4 fruit fly cellular contexts compared by ENCODE assay signal in genomic region chrX:9640690-9641149, dm6.
TF ChIP-seq lines count a peak whose summit lies in the region.

No protein-coding gene starts in this region.

TF ChIP-seq in whole organism, adult, 20 proteins besides CTCF, POLR2A, EP300 and RAD21 (continued from another document):
- TF ChIP-seq kay (GFP tag; lab: Kevin White, UChicago; ENCODE audit: borderline replicate concordance) (peak; percentile 98), Crg-1 (GFP tag; optimal IDR thresholded peaks at IDR 0.05; lab: Kevin White, UChicago) (peak; percentile 94)

TF ChIP-seq in whole organism, embryonic, 481 proteins besides CTCF, POLR2A, EP300 and RAD21 (continued from another document and continues in another):
- TF ChIP-seq ham (GFP tag; IDR thresholded peaks at IDR 0.05; lab: Robert Waterston, UW) (peak; percentile 70; the same call in 1 of the 2 replicates), bsh (GFP tag; optimal IDR thresholded peaks at IDR 0.05; lab: Kevin White, UChicago) (peak; percentile 59 to 96), CG3995 (GFP tag; optimal IDR thresholded peaks at IDR 0.05; lab: Kevin White, UChicago) (peak; percentile 81), grau (tag; optimal IDR thresholded peaks at IDR 0.05; lab: Kevin White, UChicago) (peak; percentile 97), pan (optimal IDR thresholded peaks at IDR 0.05; lab: Kevin White, UChicago) (no peak), pan (GFP tag; optimal IDR thresholded peaks at IDR 0.05 in 1 of 2, IDR thresholded peaks at IDR 0.05 in 1 of 2) (peak in 1 of 2 experiments; percentile 96), lov (optimal IDR thresholded peaks at IDR 0.05; lab: Kevin White, UChicago) (no peak), lov (GFP tag; IDR thresholded peaks at IDR 0.05; lab: Robert Waterston, UW) (peak; percentile 76; the same call in 2 of the 3 replicates), vvl (GFP tag; IDR thresholded peaks at IDR 0.05; lab: Robert Waterston, UW) (peak; percentile 98), CG6683 (GFP tag; optimal IDR thresholded peaks at IDR 0.05; lab: Kevin White, UChicago) (peak; percentile 96), esg (GFP tag; conservative IDR thresholded peaks at IDR 0.05; lab: Robert Waterston, UW) (peak; percentile 88), MBD-R2 (GFP tag; IDR thresholded peaks at IDR 0.05; lab: Robert Waterston, UW) (peak; percentile 94), E2f2 (GFP tag; IDR thresholded peaks at IDR 0.05; lab: Robert Waterston, UW) (peak; percentile 83), CG2678 (tag; optimal IDR thresholded peaks at IDR 0.05; lab: Kevin White, UChicago) (peak; percentile 99), CG17361 (GFP tag; IDR thresholded peaks at IDR 0.05; lab: Robert Waterston, UW) (peak; percentile 91), Mad (GFP tag; optimal IDR thresholded peaks at IDR 0.05; lab: Kevin White, UChicago) (peak; percentile 88), Doc3 (GFP tag; IDR thresholded peaks at IDR 0.05; lab: Robert Waterston, UW; ENCODE audit: partially characterized antibody) (no peak), CG6813 (GFP tag; optimal IDR thresholded peaks at IDR 0.05; lab: Kevin White, UChicago) (peak; percentile 98), Hr78 (GFP tag; optimal IDR thresholded peaks at IDR 0.05; lab: Kevin White, UChicago) (peak in 1 of 2 experiments; percentile 78), Ada2b (GFP tag; IDR thresholded peaks at IDR 0.05; lab: Robert Waterston, UW) (peak; percentile 96), CG8944 (GFP tag; optimal IDR thresholded peaks at IDR 0.05; lab: Kevin White, UChicago) (peak; percentile 82), ftz-f1 (GFP tag; optimal IDR thresholded peaks at IDR 0.05; lab: Kevin White, UChicago) (peak; percentile 27), Ravus (GFP tag; IDR thresholded peaks at IDR 0.05; lab: Robert Waterston, UW) (peak; percentile 80), CG32772 (GFP tag; IDR thresholded peaks at IDR 0.05; lab: Robert Waterston, UW) (peak; percentile 81), Trl (optimal IDR thresholded peaks at IDR 0.05; lab: Kevin White, UChicago) (peak; percentile 57 to 93), Trl (GFP tag; optimal IDR thresholded peaks at IDR 0.05; lab: Kevin White, UChicago) (peak; percentile 95), Kr (GFP tag; optimal IDR thresholded peaks at IDR 0.05; lab: Kevin White, UChicago) (no peak), bigmax (GFP tag; optimal IDR thresholded peaks at IDR 0.05; lab: Kevin White, UChicago) (peak; percentile 74), CG34422 (GFP tag; IDR thresholded peaks at IDR 0.05; lab: Robert Waterston, UW) (peak; percentile 95), lola (GFP tag; optimal IDR thresholded peaks at IDR 0.05; lab: Kevin White, UChicago) (peak in 1 of 3 experiments; percentile 74), sisA (GFP tag; IDR thresholded peaks at IDR 0.05; lab: Robert Waterston, UW) (peak; percentile 76), sd (tag; optimal IDR thresholded peaks at IDR 0.05; lab: Kevin White, UChicago) (peak; percentile 92), CG14441 (GFP tag; IDR thresholded peaks at IDR 0.05; lab: Robert Waterston, UW) (peak; percentile 94), gce (GFP tag; IDR thresholded peaks at IDR 0.05; lab: Robert Waterston, UW) (peak; percentile 95; the same call in 2 of the 3 replicates), CG3838 (GFP tag; optimal IDR thresholded peaks at IDR 0.05; lab: Kevin White, UChicago) (peak; percentile 81), dmrt11E (tag; optimal IDR thresholded peaks at IDR 0.05; lab: Kevin White, UChicago) (peak; percentile 47), CG7372 (GFP tag; IDR thresholded peaks at IDR 0.05; lab: Robert Waterston, UW) (peak; percentile 98), Poxn (GFP tag; IDR thresholded peaks at IDR 0.05; lab: Robert Waterston, UW) (peak; percentile 82), CG10431 (GFP tag; optimal IDR thresholded peaks at IDR 0.05; lab: Kevin White, UChicago) (peak; percentile 85), CG1603 (tag; optimal IDR thresholded peaks at IDR 0.05; lab: Kevin White, UChicago) (peak; percentile 96), BEAF-32 (GFP tag; optimal IDR thresholded peaks at IDR 0.05; lab: Kevin White, UChicago) (peak; percentile 25), Hsf (GFP tag; optimal IDR thresholded peaks at IDR 0.05; lab: Kevin White, UChicago) (peak; percentile 96)

TF ChIP-seq in whole organism, prepupa, 60 proteins besides CTCF, POLR2A, EP300 and RAD21 (continued from another document):
- peak; percentile 96 for TF ChIP-seq Hr4 (GFP tag; optimal IDR thresholded peaks at IDR 0.05; lab: Kevin White, UChicago)
- peak; percentile 87 for TF ChIP-seq dsx (GFP tag; optimal IDR thresholded peaks at IDR 0.05; lab: Kevin White, UChicago; ENCODE audit: poor library complexity, severe bottlenecking)
- TF ChIP-seq fd85E (GFP tag; optimal IDR thresholded peaks at IDR 0.05; lab: Kevin White, UChicago), result peak; percentile 62
- peak; percentile 87 for TF ChIP-seq achi (GFP tag; optimal IDR thresholded peaks at IDR 0.05; lab: Kevin White, UChicago)
- TF ChIP-seq CG11902 (GFP tag; optimal IDR thresholded peaks at IDR 0.05; lab: Kevin White, UChicago), result peak; percentile 76
- TF ChIP-seq CG7368 (GFP tag; optimal IDR thresholded peaks at IDR 0.05; lab: Kevin White, UChicago), result peak; percentile 90
- TF ChIP-seq Met (GFP tag; optimal IDR thresholded peaks at IDR 0.05; lab: Kevin White, UChicago), result peak; percentile 92
- peak; percentile 94 for TF ChIP-seq svp (GFP tag; lab: Kevin White, UChicago)
- TF ChIP-seq CG34406 (GFP tag; optimal IDR thresholded peaks at IDR 0.05; lab: Kevin White, UChicago), result peak; percentile 93
- TF ChIP-seq eg (GFP tag; IDR thresholded peaks at IDR 0.05; lab: Robert Waterston, UW), result peak; percentile 97
- TF ChIP-seq CG6163 (GFP tag; IDR thresholded peaks at IDR 0.05; lab: Robert Waterston, UW), result peak; percentile 97
- TF ChIP-seq Sox102F (GFP tag; optimal IDR thresholded peaks at IDR 0.05; lab: Kevin White, UChicago), result peak; percentile 94
- TF ChIP-seq salr (GFP tag; optimal IDR thresholded peaks at IDR 0.05; lab: Kevin White, UChicago), result peak; percentile 70 to 81
- peak; percentile 84 for TF ChIP-seq cyc (GFP tag; optimal IDR thresholded peaks at IDR 0.05; lab: Kevin White, UChicago)
- peak; percentile 89 for TF ChIP-seq Smox (GFP tag; optimal IDR thresholded peaks at IDR 0.05; lab: Kevin White, UChicago)
- peak; percentile 86 for TF ChIP-seq CG9139 (GFP tag; optimal IDR thresholded peaks at IDR 0.05; lab: Kevin White, UChicago)
- TF ChIP-seq CG8632 (GFP tag; optimal IDR thresholded peaks at IDR 0.05; lab: Kevin White, UChicago), result peak; percentile 86
- peak; percentile 67 for TF ChIP-seq spab (GFP tag; optimal IDR thresholded peaks at IDR 0.05; lab: Kevin White, UChicago)
- peak; percentile 76 for TF ChIP-seq fd59A (GFP tag; optimal IDR thresholded peaks at IDR 0.05; lab: Kevin White, UChicago)
- TF ChIP-seq CG32006 (GFP tag; optimal IDR thresholded peaks at IDR 0.05; lab: Kevin White, UChicago), result peak; percentile 95
- peak; percentile 92 for TF ChIP-seq lz (GFP tag; optimal IDR thresholded peaks at IDR 0.05; lab: Kevin White, UChicago)
- TF ChIP-seq CG10669 (GFP tag; optimal IDR thresholded peaks at IDR 0.05; lab: Kevin White, UChicago), result peak; percentile 85
- TF ChIP-seq dac (GFP tag; optimal IDR thresholded peaks at IDR 0.05; lab: Kevin White, UChicago), result peak; percentile 89
- TF ChIP-seq Hr38 (GFP tag; optimal IDR thresholded peaks at IDR 0.05; lab: Kevin White, UChicago), result peak; percentile 6
- peak; percentile 85 for TF ChIP-seq CG3032 (tag; optimal IDR thresholded peaks at IDR 0.05; lab: Kevin White, UChicago)
- peak; percentile 93 for TF ChIP-seq topi (GFP tag; optimal IDR thresholded peaks at IDR 0.05; lab: Kevin White, UChicago)
- TF ChIP-seq CG8319 (GFP tag; optimal IDR thresholded peaks at IDR 0.05; lab: Kevin White, UChicago), result peak; percentile 79
- TF ChIP-seq CG10631 (GFP tag; optimal IDR thresholded peaks at IDR 0.05; lab: Kevin White, UChicago), result peak; percentile 82
- TF ChIP-seq CG6808 (GFP tag; optimal IDR thresholded peaks at IDR 0.05; lab: Kevin White, UChicago), result peak; percentile 82
- peak; percentile 81 for TF ChIP-seq Sox15 (GFP tag; optimal IDR thresholded peaks at IDR 0.05; lab: Kevin White, UChicago)
- peak; percentile 84 for TF ChIP-seq Eip93F (GFP tag; optimal IDR thresholded peaks at IDR 0.05; lab: Kevin White, UChicago)
- TF ChIP-seq CG6276 (GFP tag; optimal IDR thresholded peaks at IDR 0.05; lab: Kevin White, UChicago), result peak; percentile 96
- TF ChIP-seq fkh (GFP tag; optimal IDR thresholded peaks at IDR 0.05; lab: Kevin White, UChicago), result peak; percentile 84
- peak; percentile 75 for TF ChIP-seq CG6854 (GFP tag; optimal IDR thresholded peaks at IDR 0.05; lab: Kevin White, UChicago)
- peak; percentile 94 for TF ChIP-seq net (GFP tag; optimal IDR thresholded peaks at IDR 0.05; lab: Kevin White, UChicago)
- TF ChIP-seq Ets96B (tag; optimal IDR thresholded peaks at IDR 0.05; lab: Kevin White, UChicago), result peak; percentile 82
- peak; percentile 85 for TF ChIP-seq Hr39 (GFP tag; optimal IDR thresholded peaks at IDR 0.05; lab: Kevin White, UChicago)
- peak; percentile 85 for TF ChIP-seq Ets21C (GFP tag; optimal IDR thresholded peaks at IDR 0.05; lab: Kevin White, UChicago)
- peak; percentile 92 for TF ChIP-seq Eip75B (GFP tag; optimal IDR thresholded peaks at IDR 0.05; lab: Kevin White, UChicago)
- TF ChIP-seq Sox14 (GFP tag; optimal IDR thresholded peaks at IDR 0.05; lab: Kevin White, UChicago), result peak; percentile 84
- TF ChIP-seq CG16779 (tag; optimal IDR thresholded peaks at IDR 0.05; lab: Kevin White, UChicago), result peak; percentile 92

TF ChIP-seq in whole organism, wandering third instar larva, 38 proteins besides CTCF, POLR2A, EP300 and RAD21 (continued from another document):
- TF ChIP-seq tai (GFP tag; optimal IDR thresholded peaks at IDR 0.05; lab: Kevin White, UChicago) (peak; percentile 79), jim (GFP tag; optimal IDR thresholded peaks at IDR 0.05; lab: Kevin White, UChicago) (no peak), Rel (GFP tag; optimal IDR thresholded peaks at IDR 0.05; lab: Kevin White, UChicago) (peak; percentile 43), Rel (tag; optimal IDR thresholded peaks at IDR 0.05; lab: Kevin White, UChicago) (peak; percentile 88), CrebA (GFP tag; optimal IDR thresholded peaks at IDR 0.05; lab: Kevin White, UChicago; ENCODE audit: borderline replicate concordance) (peak; percentile 67), Dfd (GFP tag; optimal IDR thresholded peaks at IDR 0.05; lab: Kevin White, UChicago) (no peak), Hr83 (GFP tag; optimal IDR thresholded peaks at IDR 0.05; lab: Kevin White, UChicago; ENCODE audit: poor library complexity, severe bottlenecking) (peak; percentile 59), lola (GFP tag; optimal IDR thresholded peaks at IDR 0.05; lab: Kevin White, UChicago) (no peak), Mio (GFP tag; optimal IDR thresholded peaks at IDR 0.05; lab: Kevin White, UChicago) (peak; percentile 51), CG9705 (GFP tag; optimal IDR thresholded peaks at IDR 0.05; lab: Kevin White, UChicago) (peak; percentile 93), dsf (GFP tag; optimal IDR thresholded peaks at IDR 0.05; lab: Kevin White, UChicago; ENCODE audit: borderline replicate concordance) (peak; percentile 57), Vsx2 (GFP tag; optimal IDR thresholded peaks at IDR 0.05; lab: Kevin White, UChicago; ENCODE audit: partially characterized antibody) (no peak), rgr (GFP tag; optimal IDR thresholded peaks at IDR 0.05; lab: Kevin White, UChicago) (peak; percentile 95), psq (GFP tag; optimal IDR thresholded peaks at IDR 0.05; lab: Kevin White, UChicago) (peak; percentile 83), Sp1 (GFP tag; optimal IDR thresholded peaks at IDR 0.05; lab: Kevin White, UChicago) (peak; percentile 97), h (GFP tag; optimal IDR thresholded peaks at IDR 0.05; lab: Kevin White, UChicago) (peak; percentile 93)
